Fruit fly (Drosophila melanogaster) S2 (cell line): Measurements from ENCODE around the gene CG45603.

Source experiments
- CG8478 ChIP-seq: fragments of >200 bp; optimal IDR thresholded peaks from 2 replicates; lab custom pipeline; 2018
- CTCF ChIP-seq, 2 experiments: fragments of >200 bp; optimal IDR thresholded peaks; 2 replicates each; lab custom pipeline; 2018

dm6 chrX:12242375-12242774 lies 32.1 kb upstream of the CG45603 start:
- TF ChIP-seq CG8478 (lab: Kevin White, UChicago), result no peak
- no peak for TF ChIP-seq CTCF (optimal IDR thresholded peaks at IDR 0.05; lab: Kevin White, UChicago)
